Worm (Caenorhabditis elegans) whole organism, dauer: ENCODE measurements around the gene C35D10.6.

ENCODE experiments used
- unc-62 ChIP-seq: sonication (generic microtip); optimal IDR thresholded peaks from 2 replicates; lab custom pipeline; 2017; ENCODE audit warnings: missing biosample characterization, missing genetic modification reagents, missing genetic modification characterization

Gene C35D10.6

ce11 chrIII:4854918-4855317 is 4.2 kb upstream of the C35D10.6 start, which contains the start of gene C35D10.8:
C35D10.8 (plus strand) TSS chrIII:4855218.
- no peak for TF ChIP-seq unc-62 (GFP tag; lab: Kevin White, UChicago)

- TF ChIP-seq unc-62 (GFP tag; lab: Kevin White, UChicago): no peak
These were observed 3.0 kb upstream of the C35D10.6 start, which contains the start of gene C35D10.7 for ce11 chrIII:4856109-4856508. C35D10.7 (plus strand) TSS chrIII:4856193.

DNA sequence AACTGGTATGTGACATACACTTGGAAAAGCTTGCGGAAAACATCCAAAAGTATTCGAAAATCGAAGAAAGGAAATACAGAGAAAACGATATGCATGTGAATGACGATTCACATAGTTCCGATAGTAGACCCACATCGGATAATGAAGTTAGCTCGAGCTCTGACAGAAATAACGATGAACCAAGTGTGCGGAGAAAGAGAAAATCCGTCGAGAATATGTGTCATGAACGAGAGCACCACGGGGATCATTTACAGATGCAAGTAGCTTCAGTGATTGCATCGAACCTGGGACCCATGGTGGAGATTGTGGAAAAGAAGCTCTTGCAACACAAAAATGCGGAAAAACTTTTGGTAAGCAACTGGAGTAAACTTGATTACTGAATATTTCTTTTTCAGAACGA is 2.1 kb upstream of the C35D10.6 start:
- TF ChIP-seq unc-62 (GFP tag; lab: Kevin White, UChicago): no peak

- TF ChIP-seq unc-62 (GFP tag; lab: Kevin White, UChicago): no peak
These were observed 2.7 kb downstream of the C35D10.6 start, which contains the start of the genes C35D10.10 and C35D10.5 for ce11 chrIII:4861744-4862401. C35D10.10 (minus strand) TSS chrIII:4861794. C35D10.5 (plus strand) TSS chrIII:4862351.

- TF ChIP-seq unc-62 (GFP tag; lab: Kevin White, UChicago): no peak
These were observed 4.0 kb downstream of the C35D10.6 start, which contains the start of gene coq-8 for ce11 chrIII:4863127-4863526. coq-8 (plus strand) TSS chrIII:4863427.

DNA sequence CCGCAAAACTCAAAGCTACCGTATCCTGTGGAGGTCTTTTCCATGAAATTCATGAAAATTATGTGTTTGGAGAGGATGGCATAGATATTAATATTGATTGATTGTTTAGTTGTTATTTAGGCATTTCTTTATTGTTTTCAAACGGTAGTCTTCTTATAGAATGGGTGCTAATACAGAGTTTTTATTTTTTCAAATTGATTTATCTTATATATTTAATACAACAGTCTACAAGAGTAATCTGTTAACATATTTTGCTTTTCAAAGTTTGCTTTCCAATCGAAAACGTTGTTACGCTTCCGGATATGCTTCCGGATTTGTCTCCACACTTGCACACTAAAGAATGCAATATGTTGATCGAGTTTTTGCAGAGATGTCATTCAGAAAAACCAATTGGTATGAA is 7.6 kb downstream of the C35D10.6 start, which contains the start of gene C35D10.17:
TSS of gene C35D10.17 (plus strand) at position 301 of the 400 bp plus-strand sequence.
- no peak for TF ChIP-seq unc-62 (GFP tag; lab: Kevin White, UChicago)

ce11 chrIII:4868643-4869042 is 9.5 kb downstream of the C35D10.6 start, which contains the start of the genes msd-4 and C35D10.3:
msd-4 (minus strand) TSS chrIII:4868743.
C35D10.3 (plus strand) TSS chrIII:4868921.
- TF ChIP-seq unc-62 (GFP tag; lab: Kevin White, UChicago): no peak

- no peak for TF ChIP-seq unc-62 (GFP tag; lab: Kevin White, UChicago)
These were observed 11.3 kb downstream of the C35D10.6 start, which contains the start of gene gipc-1 for ce11 chrIII:4870478-4870877. gipc-1 (plus strand) TSS chrIII:4870778.

DNA sequence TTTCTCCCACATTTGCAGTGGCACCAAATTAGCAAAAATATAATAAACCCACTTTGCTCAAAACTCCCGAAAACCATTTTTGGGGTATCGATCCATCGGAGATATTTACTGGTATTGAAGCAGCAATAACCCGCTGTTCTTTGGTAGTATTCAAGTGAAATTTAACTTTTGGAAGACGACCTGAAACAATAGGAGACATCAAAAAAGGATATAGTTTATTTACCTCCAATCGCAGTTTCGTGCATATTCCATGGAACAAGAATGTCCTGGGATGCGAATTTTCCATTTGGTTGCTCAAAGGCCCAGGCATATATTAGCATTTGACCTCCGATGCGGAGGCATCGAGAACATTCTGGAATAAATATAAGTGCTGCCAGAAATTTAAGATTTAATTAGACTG is 14.3 kb downstream of the C35D10.6 start:
- TF ChIP-seq unc-62 (GFP tag; lab: Kevin White, UChicago): no peak

DNA sequence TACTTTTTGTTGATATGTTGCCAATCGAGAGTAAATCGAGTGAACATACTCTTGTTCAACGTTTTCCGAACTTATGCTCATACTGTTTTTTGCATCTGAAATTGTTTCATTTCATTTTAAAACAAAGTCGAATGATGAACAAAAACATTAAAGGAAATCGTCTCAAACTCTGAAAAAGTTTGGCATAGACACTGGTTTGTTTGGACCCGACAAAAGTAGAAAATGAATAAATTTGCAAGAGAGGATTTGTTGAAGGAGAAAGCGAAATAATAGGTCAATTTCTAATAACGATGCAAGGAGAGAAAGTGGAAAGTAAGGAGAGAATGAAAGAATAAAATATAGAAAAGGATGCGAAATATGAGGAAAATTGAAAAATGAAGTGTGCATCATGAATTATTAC is 15.5 kb downstream of the C35D10.6 start, which contains the start of gene C35D10.12:
TSS of gene C35D10.12 (minus strand) at position 101 of the 400 bp plus-strand sequence.
- no peak for TF ChIP-seq unc-62 (GFP tag; lab: Kevin White, UChicago)

DNA sequence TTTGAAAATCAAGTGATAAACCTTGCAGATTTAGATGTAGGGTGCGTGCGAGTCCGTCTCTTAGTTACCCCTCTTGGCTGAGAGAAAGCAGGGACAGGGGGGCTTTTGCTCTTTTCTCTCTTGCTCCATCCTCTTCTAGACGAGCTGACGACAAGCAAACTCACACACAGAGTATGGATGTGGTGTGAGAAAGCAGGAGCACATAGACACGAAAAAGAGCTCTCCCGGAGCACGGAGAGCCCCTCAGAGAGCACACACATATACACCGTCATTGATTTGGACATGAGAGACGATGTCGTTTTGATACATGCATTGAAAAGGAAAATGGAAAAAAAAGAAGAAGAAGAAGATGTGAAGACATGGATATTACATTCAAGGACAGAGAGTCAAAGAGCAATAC is 16.5 kb downstream of the C35D10.6 start:
- no peak for TF ChIP-seq unc-62 (GFP tag; lab: Kevin White, UChicago)

- TF ChIP-seq unc-62 (GFP tag; lab: Kevin White, UChicago): no peak
These were observed 19.1 kb downstream of the C35D10.6 start, which contains the start of the genes tost-1 and arx-6 for ce11 chrIII:4878281-4878680. tost-1 (minus strand) TSS chrIII:4878311. arx-6 (plus strand) TSS chrIII:4878658.

ce11 chrIII:4879445-4879844 is 20.3 kb downstream of the C35D10.6 start, which contains the start of gene C35D10.1:
C35D10.1 (plus strand) TSS chrIII:4879745.
- no peak for TF ChIP-seq unc-62 (GFP tag; lab: Kevin White, UChicago)

DNA sequence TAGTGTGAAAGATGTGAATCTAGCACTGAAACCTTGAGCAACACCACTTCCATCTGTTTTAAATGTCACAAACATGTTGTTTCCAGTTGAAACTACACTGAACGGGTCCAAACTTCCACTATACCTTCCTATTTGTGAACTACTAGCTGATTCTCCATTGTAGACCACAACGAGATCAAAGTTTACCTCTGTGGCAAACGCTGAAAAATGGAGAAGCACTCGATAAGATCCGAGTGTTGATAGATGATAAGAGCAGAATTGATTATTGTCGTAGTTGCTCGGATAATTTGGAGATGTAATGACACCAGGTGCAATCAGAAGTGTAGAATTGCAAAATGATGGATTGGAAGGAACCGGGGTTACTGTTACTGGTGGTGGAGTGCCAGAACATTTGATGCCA is 22.8 kb downstream of the C35D10.6 start:
- TF ChIP-seq unc-62 (GFP tag; lab: Kevin White, UChicago): no peak

DNA sequence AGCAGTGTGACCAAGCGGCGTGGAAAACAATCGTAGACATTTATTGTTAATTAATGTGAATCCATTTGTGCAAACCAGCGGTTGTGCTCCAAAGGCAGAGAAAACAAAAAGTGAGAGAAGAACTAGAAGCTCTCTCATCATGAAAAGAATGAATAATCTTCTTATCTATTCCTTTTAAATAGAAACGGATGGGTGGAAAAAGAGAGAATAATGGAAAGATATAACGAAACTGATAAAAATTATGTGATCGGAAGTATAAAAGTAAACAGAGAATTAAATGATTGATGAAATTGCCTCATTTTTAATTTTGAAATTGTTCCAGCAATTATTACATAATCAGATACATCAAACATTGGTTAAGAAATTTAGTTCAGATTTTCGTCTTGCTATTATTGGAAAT is 24.3 kb downstream of the C35D10.6 start, which contains the start of gene clec-5:
TSS of gene clec-5 (minus strand) at position 178 of the 400 bp plus-strand sequence.
- TF ChIP-seq unc-62 (GFP tag; lab: Kevin White, UChicago): no peak

DNA sequence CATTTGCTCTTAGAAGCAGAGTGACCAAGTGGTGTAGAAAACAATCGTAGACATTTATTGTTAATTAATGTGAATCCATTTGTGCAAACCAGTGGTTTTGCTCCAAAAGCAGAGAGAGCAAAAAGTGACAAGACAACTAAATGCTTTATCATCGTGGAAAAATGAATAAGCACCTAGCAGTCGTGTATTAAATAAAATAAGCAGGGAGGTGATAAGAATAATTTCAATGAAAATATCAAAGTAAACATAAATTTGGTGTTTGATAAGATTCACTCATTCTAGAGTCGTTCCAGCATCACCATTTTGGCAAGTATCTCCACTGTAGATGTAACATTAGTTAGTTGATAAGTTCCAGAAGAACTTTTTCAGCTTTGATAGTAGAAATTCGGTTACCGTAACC is 28.2 kb downstream of the C35D10.6 start, which contains the start of gene clec-6:
TSS of gene clec-6 (minus strand) at position 154 of the 400 bp plus-strand sequence.
- TF ChIP-seq unc-62 (GFP tag; lab: Kevin White, UChicago): no peak
